Worm (Caenorhabditis elegans): Measurements from ENCODE around the gene sri-42.

sri-42 gene

DNA sequence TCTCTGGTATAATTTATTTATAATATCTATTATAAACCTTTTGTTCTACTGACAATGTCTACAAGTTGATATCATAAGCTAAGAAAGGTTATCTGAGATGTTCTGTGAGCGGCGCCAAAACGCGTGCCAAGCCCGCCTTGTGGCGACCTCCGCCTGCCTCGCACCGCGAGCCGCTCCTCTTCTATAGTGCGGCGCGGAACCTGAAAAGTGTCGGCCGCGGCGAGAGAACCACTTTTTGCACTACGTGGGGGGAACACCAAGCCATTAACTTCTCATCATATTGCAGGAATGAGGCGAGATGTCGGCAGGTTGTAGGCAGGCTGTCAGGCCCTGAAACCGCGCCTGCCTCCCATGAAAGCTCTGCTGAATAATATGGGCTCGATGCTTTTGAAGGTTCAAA, 29.5 kb downstream of the sri-42 start:
- TF ChIP-seq snpc-4 (tag; optimal IDR thresholded peaks at IDR 0.05) (peak; percentile 53), set-16 (GFP tag; IDR thresholded peaks at IDR 0.05) (peak; percentile 88), lin-15B (tag; optimal IDR thresholded peaks at IDR 0.05) (no peak), pha-4 (GFP tag; IDR thresholded peaks at IDR 0.05) (peak; percentile 22; the same call in 1 of the 2 replicates), pha-4 (tag; optimal IDR thresholded peaks at IDR 0.05) (no peak)

DNA sequence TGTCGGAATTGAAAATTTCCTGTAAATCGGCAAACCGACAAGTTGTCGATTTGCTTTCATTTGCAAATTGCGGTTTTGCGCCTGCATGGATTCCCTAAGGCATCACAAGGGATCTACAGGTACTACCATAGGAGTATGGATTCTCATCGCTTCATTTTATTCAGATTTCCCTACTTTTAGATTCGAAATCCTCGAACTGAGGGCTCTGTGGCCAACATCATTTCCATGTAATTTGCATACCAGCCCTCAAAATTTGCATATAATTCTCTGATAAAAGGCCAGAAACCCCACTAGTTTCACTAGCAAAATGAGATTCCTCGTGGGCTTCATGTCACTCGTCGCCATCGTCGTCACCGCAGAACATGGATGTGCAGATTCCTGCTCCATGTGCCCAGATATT, 30.4 kb downstream of the sri-42 start, which contains the start of gene Y25C1A.2:
Y25C1A.2 (plus strand) TSS at position 301 of the 400 bp plus-strand sequence.
- TF ChIP-seq unc-39 (tag; optimal IDR thresholded peaks at IDR 0.05): no peak
- no peak for TF ChIP-seq R02D3.7 (tag; optimal IDR thresholded peaks at IDR 0.05)
- TF ChIP-seq ceh-20 (GFP tag; IDR thresholded peaks at IDR 0.05): no peak
- TF ChIP-seq F26F4.8 (GFP tag; conservative IDR thresholded peaks at IDR 0.05): no peak
- TF ChIP-seq zag-1 (tag; optimal IDR thresholded peaks at IDR 0.05): no peak
- no peak for TF ChIP-seq nhr-42 (GFP tag; IDR thresholded peaks at IDR 0.05)
- no peak for TF ChIP-seq Y105C5A.15 (GFP tag; IDR thresholded peaks at IDR 0.05)
- no peak for TF ChIP-seq ceh-82 (tag; optimal IDR thresholded peaks at IDR 0.05)
- TF ChIP-seq daf-8 (GFP tag; IDR thresholded peaks at IDR 0.05): no peak
- TF ChIP-seq daf-16 (GFP tag; optimal IDR thresholded peaks at IDR 0.05): no peak
- TF ChIP-seq daf-16 (tag; optimal IDR thresholded peaks at IDR 0.05): no peak
- TF ChIP-seq mxl-2 (GFP tag; conservative IDR thresholded peaks at IDR 0.05): no peak
- no peak for TF ChIP-seq tra-1 (GFP tag; IDR thresholded peaks at IDR 0.05)
- TF ChIP-seq dmd-6 (GFP tag; IDR thresholded peaks at IDR 0.05): no peak

DNA sequence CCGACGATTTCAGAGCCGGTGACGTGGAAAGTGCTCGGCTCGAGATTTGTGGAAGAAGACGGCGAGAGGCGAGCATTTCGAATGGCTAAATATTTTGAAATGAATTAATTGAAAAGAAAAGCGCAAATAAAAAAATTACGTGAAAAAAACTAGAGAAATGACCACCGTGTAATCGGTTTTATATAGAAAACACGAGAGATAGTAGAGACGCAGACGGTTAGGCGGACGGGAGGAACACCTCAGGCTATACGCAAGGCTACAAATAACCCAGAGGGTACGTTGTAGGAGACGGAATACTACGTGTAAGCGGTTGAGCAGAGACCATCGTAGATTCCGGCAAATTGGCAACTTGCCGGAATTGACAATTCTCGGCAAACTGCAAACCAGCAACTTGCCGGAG, 31.6 kb downstream of the sri-42 start, which contains the start of gene Y25C1A.13:
Y25C1A.13 (minus strand) TSS at position 101 of the 400 bp plus-strand sequence.
- TF ChIP-seq nhr-76 (tag; optimal IDR thresholded peaks at IDR 0.05) (no peak), daf-16 (GFP tag; optimal IDR thresholded peaks at IDR 0.05) (no peak), daf-16 (tag; optimal IDR thresholded peaks at IDR 0.05) (peak; percentile 9), mes-2 (tag; optimal IDR thresholded peaks at IDR 0.05; ENCODE audit: poor library complexity, severe bottlenecking) (peak; percentile 53), hmg-1.1 (GFP tag; IDR thresholded peaks at IDR 0.05) (0 out of 2 replicates have a peak, but pooled peaks have one; percentile 40), dve-1 (tag; optimal IDR thresholded peaks at IDR 0.05; ENCODE audit: insufficient read depth) (peak; percentile 6), dmd-9 (GFP tag; IDR thresholded peaks at IDR 0.05) (no peak)

DNA sequence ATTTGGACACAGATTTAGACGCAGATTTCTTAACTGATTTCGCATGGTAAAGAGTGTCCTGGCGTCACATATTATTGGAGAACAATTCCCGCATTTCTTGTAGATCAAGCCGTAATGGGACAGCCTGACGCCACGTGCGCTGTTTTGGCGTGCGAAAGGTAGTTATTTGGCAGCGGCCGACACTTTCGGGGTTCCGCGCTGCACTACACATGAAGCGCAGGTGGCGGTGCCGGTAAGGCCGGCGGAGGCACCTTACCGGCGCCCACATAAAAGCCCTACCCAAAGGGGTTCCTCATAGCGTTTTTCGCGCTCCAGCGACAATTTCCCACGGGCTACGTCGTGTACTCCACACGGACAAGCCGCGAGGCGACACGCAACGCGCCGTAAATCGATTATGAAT, 32.7 kb downstream of the sri-42 start:
- TF ChIP-seq lir-3 (tag; optimal IDR thresholded peaks at IDR 0.05) (no peak), dmd-8 (GFP tag; IDR thresholded peaks at IDR 0.05) (0 out of 2 replicates have a peak, but pooled peaks have one; percentile 30), unc-62 (GFP tag; optimal IDR thresholded peaks at IDR 0.05 in 1 of 2) (peak in 1 of 2 experiments; percentile 57), unc-62 (tag; optimal IDR thresholded peaks at IDR 0.05) (no peak), set-16 (GFP tag; IDR thresholded peaks at IDR 0.05) (peak; percentile 73), fos-1 (tag; optimal IDR thresholded peaks at IDR 0.05) (no peak)

DNA sequence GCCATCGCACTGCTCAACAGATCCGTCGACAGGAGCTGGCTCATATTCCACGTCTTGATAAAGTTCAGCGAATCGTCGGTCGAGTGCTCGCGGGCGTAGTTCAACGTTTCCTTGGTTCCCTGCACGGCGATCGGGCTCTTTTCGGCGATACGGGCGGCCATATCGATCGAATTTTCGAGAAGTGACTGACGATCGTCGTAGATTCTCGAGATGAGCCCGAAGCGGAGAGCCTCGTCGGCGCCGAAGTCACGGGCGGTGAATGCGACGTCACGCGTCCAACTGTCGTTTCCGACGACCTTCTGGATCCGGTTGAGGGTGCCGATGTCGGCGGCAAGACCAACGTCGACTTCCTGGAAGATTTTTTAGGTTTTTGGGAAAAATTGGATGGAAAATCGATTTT, 33.2 kb downstream of the sri-42 start:
- TF ChIP-seq zfp-3 (GFP tag; conservative IDR thresholded peaks at IDR 0.05) (no peak), nhr-25 (tag; optimal IDR thresholded peaks at IDR 0.05; ENCODE audit: borderline replicate concordance, insufficient read depth) (no peak), aha-1 (tag) (peak; percentile 80), dpl-1 (GFP tag; optimal IDR thresholded peaks at IDR 0.05) (no peak), ztf-7 (tag; optimal IDR thresholded peaks at IDR 0.05) (no peak), daf-16 (GFP tag; optimal IDR thresholded peaks at IDR 0.05) (no peak), daf-16 (tag; optimal IDR thresholded peaks at IDR 0.05) (no peak), set-16 (GFP tag; IDR thresholded peaks at IDR 0.05) (peak; percentile 70), nhr-41 (GFP tag; IDR thresholded peaks at IDR 0.05) (no peak), nhr-76 (tag; optimal IDR thresholded peaks at IDR 0.05) (no peak), unc-62 (GFP tag; optimal IDR thresholded peaks at IDR 0.05 in 1 of 2) (no peak), unc-62 (tag; optimal IDR thresholded peaks at IDR 0.05) (no peak), Y5F2A.4 (GFP tag; optimal IDR thresholded peaks at IDR 0.05) (no peak), nhr-77 (tag; optimal IDR thresholded peaks at IDR 0.05) (no peak), T20F7.1 (GFP tag; optimal IDR thresholded peaks at IDR 0.05) (no peak), ceh-28 (tag; optimal IDR thresholded peaks at IDR 0.05) (no peak), daf-12 (tag; optimal IDR thresholded peaks at IDR 0.05) (no peak), jun-1 (tag; optimal IDR thresholded peaks at IDR 0.05) (no peak)

Measured in whole organism, L4 larva.